Worm (Caenorhabditis elegans) whole organism, L4 larva: ENCODE data around the gene str-45.

ENCODE experiments used
- F10B5.3 ChIP-seq: sonication (generic microtip); optimal IDR thresholded peaks from 2 replicates; lab custom pipeline; 2016; ENCODE audit warnings: mild to moderate bottlenecking, missing genetic modification characterization, missing compliant biosample characterization
- F26F4.8 ChIP-seq: fragments of 200-800 bp; sonication (Bioruptor generic); conservative IDR thresholded peaks from 2 replicates; pipeline ENCODE4 v1.3.6; 2022; ENCODE audit warnings: missing genetic modification characterization, missing compliant biosample characterization
- F44E2.7 ChIP-seq: fragments of 200-800 bp; sonication (Bioruptor generic); IDR thresholded peaks from 2 replicates; pipeline ENCODE4 v2.1.2; 2022; ENCODE audit warnings: missing genetic modification characterization, missing compliant biosample characterization
- R02D3.7 ChIP-seq: fragments of 150-350 bp; sonication (generic microtip); optimal IDR thresholded peaks from 3 replicates; lab custom pipeline; 2014; ENCODE audit warnings: missing biosample characterization, missing genetic modification characterization
- T20F7.1 ChIP-seq: fragments of 200-800 bp; sonication (Bioruptor generic); optimal IDR thresholded peaks from 2 replicates; lab custom pipeline; 2018; ENCODE audit warnings: mild to moderate bottlenecking, missing genetic modification characterization, missing compliant biosample characterization
- Y105C5A.15 ChIP-seq: fragments of 200-800 bp; sonication (Bioruptor generic); IDR thresholded peaks from 2 replicates; pipeline ENCODE4 v1.3.6; 2022; ENCODE audit warnings: missing genetic modification characterization, missing compliant biosample characterization
- Y75B8A.6 ChIP-seq: fragments of 200-800 bp; sonication (Bioruptor generic); IDR thresholded peaks from 2 replicates; pipeline ENCODE4 v1.3.6; 2022; ENCODE audit warnings: missing genetic modification reagents, missing genetic modification characterization, missing compliant biosample characterization
- ZK546.5 ChIP-seq, 2 experiments: sonication (generic microtip); optimal IDR thresholded peaks; 2 replicates each; lab custom pipeline; 2017; ENCODE audit warnings: missing biosample characterization in 2 of 2, missing genetic modification characterization in 2 of 2
- aly-2 ChIP-seq: sonication (generic microtip); optimal IDR thresholded peaks from 2 replicates; lab custom pipeline; 2018; ENCODE audit warnings: missing biosample characterization, missing genetic modification characterization
- ceh-20 ChIP-seq: fragments of 200-800 bp; sonication (Bioruptor generic); IDR thresholded peaks from 2 replicates; pipeline ENCODE4 v1.3.6; 2022; ENCODE audit warnings: missing genetic modification reagents, missing genetic modification characterization, missing compliant biosample characterization
- ceh-28 ChIP-seq: fragments of 150-350 bp; optimal IDR thresholded peaks from 2 replicates; lab custom pipeline; 2014; ENCODE audit warnings: missing biosample characterization, missing genetic modification reagents, missing genetic modification characterization
- ceh-82 ChIP-seq: sonication (generic microtip); optimal IDR thresholded peaks from 2 replicates; lab custom pipeline; 2017; ENCODE audit warnings: missing biosample characterization, missing genetic modification characterization
- cey-2 ChIP-seq: sonication (generic microtip); optimal IDR thresholded peaks from 3 replicates; lab custom pipeline; 2017; ENCODE audit warnings: missing genetic modification characterization, mild to moderate bottlenecking, missing compliant biosample characterization, antibody characterized with exemption, borderline replicate concordance; ENCODE audit not compliant: insufficient read depth
- ctbp-1 ChIP-seq: fragments of 200-800 bp; sonication (Bioruptor generic); IDR thresholded peaks from 2 replicates; pipeline ENCODE4 v1.3.6; 2022; ENCODE audit warnings: missing genetic modification reagents, missing genetic modification characterization, missing compliant biosample characterization
- daf-16 ChIP-seq, 3 experiments: sonication (generic microtip); optimal IDR thresholded peaks; 2 replicates each; lab custom pipeline; 2016 to 2017; ENCODE audit warnings: missing genetic modification characterization in 3 of 3, missing genetic modification reagents in 3 of 3, mild to moderate bottlenecking in 2 of 3, missing compliant biosample characterization in 2 of 3, missing biosample characterization in 1 of 3, moderate library complexity in 1 of 3
- daf-19 ChIP-seq: fragments of 200-800 bp; sonication (Bioruptor generic); conservative IDR thresholded peaks from 2 replicates; pipeline ENCODE4 v1.3.6; 2022; ENCODE audit warnings: missing genetic modification characterization, missing compliant biosample characterization
- daf-8 ChIP-seq: fragments of 200-800 bp; sonication (Bioruptor generic); IDR thresholded peaks from 2 replicates; pipeline ENCODE4 v1.3.6; 2022; ENCODE audit warnings: missing genetic modification characterization, missing compliant biosample characterization
- dmd-8 ChIP-seq: fragments of 200-800 bp; sonication (Bioruptor generic); IDR thresholded peaks from 2 replicates; pipeline ENCODE4 v1.3.6; 2022; ENCODE audit warnings: missing genetic modification characterization, missing compliant biosample characterization
- dmd-9 ChIP-seq: fragments of 200-800 bp; sonication (Bioruptor generic); IDR thresholded peaks from 2 replicates; pipeline ENCODE4 v1.3.6; 2022; ENCODE audit warnings: missing genetic modification reagents, missing genetic modification characterization, missing compliant biosample characterization
- duxl-1 ChIP-seq: sonication (generic microtip); optimal IDR thresholded peaks from 2 replicates; lab custom pipeline; 2016; ENCODE audit warnings: mild to moderate bottlenecking, missing genetic modification characterization, moderate library complexity, missing compliant biosample characterization; ENCODE audit not compliant: poor library complexity
- fos-1 ChIP-seq: fragments of 150-350 bp; optimal IDR thresholded peaks from 2 replicates; lab custom pipeline; 2014; ENCODE audit warnings: missing biosample characterization, missing genetic modification characterization
- gei-8 ChIP-seq: fragments of 200-800 bp; sonication (Bioruptor generic); optimal IDR thresholded peaks from 2 replicates; lab custom pipeline; 2018; ENCODE audit warnings: mild to moderate bottlenecking, missing genetic modification characterization, missing compliant biosample characterization
- hlh-30 ChIP-seq: sonication (generic microtip); optimal IDR thresholded peaks from 2 replicates; lab custom pipeline; 2017; ENCODE audit warnings: antibody characterized with exemption, mild to moderate bottlenecking, missing genetic modification characterization, missing compliant biosample characterization; ENCODE audit not compliant: insufficient read depth
- lin-39 ChIP-seq: fragments of 150-350 bp; optimal IDR thresholded peaks from 2 replicates; lab custom pipeline; 2014; ENCODE audit warnings: missing biosample characterization, missing genetic modification reagents, missing genetic modification characterization
- madf-5 ChIP-seq, 2 experiments: fragments of 200-800 bp; sonication (Bioruptor generic); IDR thresholded peaks; 2 replicates each; pipeline ENCODE4 v1.3.6; 2022; ENCODE audit warnings: missing compliant biosample characterization in 2 of 2, missing genetic modification characterization in 2 of 2
- mdl-1 ChIP-seq, 2 experiments: fragments of 150-350 bp in 1 of 2; sonication (generic microtip) in 1 of 2; optimal IDR thresholded peaks; 2 replicates each; lab custom pipeline; 2014 to 2017; ENCODE audit warnings: missing biosample characterization in 2 of 2, missing genetic modification characterization in 2 of 2
- mdt-29 ChIP-seq: fragments of 200-800 bp; sonication (Bioruptor generic); IDR thresholded peaks from 2 replicates; pipeline ENCODE4 v1.3.6; 2022; ENCODE audit warnings: missing genetic modification reagents, missing genetic modification characterization, missing compliant biosample characterization
- mxl-2 ChIP-seq: fragments of 200-800 bp; sonication (Bioruptor generic); conservative IDR thresholded peaks from 2 replicates; pipeline ENCODE4 v1.3.6; 2022; ENCODE audit warnings: missing genetic modification reagents, missing genetic modification characterization, missing compliant biosample characterization
- mxl-3 ChIP-seq: fragments of 200-800 bp; sonication (Bioruptor generic); optimal IDR thresholded peaks from 2 replicates; lab custom pipeline; 2018; ENCODE audit warnings: mild to moderate bottlenecking, missing genetic modification characterization, missing compliant biosample characterization
- nhr-111 ChIP-seq: fragments of 200-800 bp; sonication (Bioruptor generic); optimal IDR thresholded peaks from 2 replicates; lab custom pipeline; 2018; ENCODE audit warnings: mild to moderate bottlenecking, missing genetic modification characterization, missing compliant biosample characterization
- nhr-237 ChIP-seq: sonication (generic microtip); optimal IDR thresholded peaks from 2 replicates; lab custom pipeline; 2017; ENCODE audit warnings: missing biosample characterization, missing genetic modification characterization
- nhr-25 ChIP-seq: sonication (generic microtip); optimal IDR thresholded peaks from 2 replicates; lab custom pipeline; 2017; ENCODE audit warnings: missing genetic modification characterization, mild to moderate bottlenecking, missing compliant biosample characterization, antibody characterized with exemption, moderate library complexity, borderline replicate concordance; ENCODE audit not compliant: insufficient read depth
- nhr-28 ChIP-seq: fragments of 150-350 bp; optimal IDR thresholded peaks from 2 replicates; lab custom pipeline; 2014; ENCODE audit warnings: missing biosample characterization, missing genetic modification characterization
- nhr-41 ChIP-seq: fragments of 200-800 bp; sonication (Bioruptor generic); IDR thresholded peaks from 2 replicates; pipeline ENCODE4 v1.3.6; 2022; ENCODE audit warnings: missing genetic modification reagents, missing genetic modification characterization, missing compliant biosample characterization
- nhr-42 ChIP-seq: fragments of 200-800 bp; sonication (Bioruptor generic); IDR thresholded peaks from 2 replicates; pipeline ENCODE4 v1.3.6; 2022; ENCODE audit warnings: missing genetic modification characterization, missing compliant biosample characterization
- nhr-6 ChIP-seq: fragments of 150-350 bp; optimal IDR thresholded peaks from 2 replicates; lab custom pipeline; 2014; ENCODE audit warnings: missing biosample characterization, missing genetic modification characterization
- nhr-77 ChIP-seq: fragments of 150-350 bp; optimal IDR thresholded peaks from 2 replicates; lab custom pipeline; 2014; ENCODE audit warnings: missing biosample characterization, missing genetic modification characterization
- pha-4 ChIP-seq, 2 experiments: fragments of 150-350 bp in 1 of 2; fragments of 200-800 bp in 1 of 2; sonication (Bioruptor generic) in 1 of 2; IDR thresholded peaks in 1 of 2; optimal IDR thresholded peaks in 1 of 2; 2 replicates each; pipeline versions ENCODE4 v1.3.6 to Lab custom; 2014 to 2022; ENCODE audit warnings: missing genetic modification characterization in 2 of 2, missing genetic modification reagents in 2 of 2, missing biosample characterization in 1 of 2, missing compliant biosample characterization in 1 of 2
- php-3 ChIP-seq: fragments of 200-800 bp; sonication (Bioruptor generic); IDR thresholded peaks from 2 replicates; pipeline ENCODE4 v1.3.6; 2022; ENCODE audit warnings: missing genetic modification reagents, missing genetic modification characterization, missing compliant biosample characterization
- rbr-2 ChIP-seq: sonication (generic microtip); optimal IDR thresholded peaks from 2 replicates; lab custom pipeline; 2016; ENCODE audit warnings: missing genotype, missing genetic modification characterization, missing compliant biosample characterization
- set-16 ChIP-seq: fragments of 200-800 bp; sonication (Bioruptor generic); IDR thresholded peaks from 2 replicates; pipeline ENCODE4 v1.3.6; 2022; ENCODE audit warnings: missing genetic modification reagents, missing genetic modification characterization, missing compliant biosample characterization
- snpc-1.2 ChIP-seq: fragments of 200-800 bp; sonication (Bioruptor generic); IDR thresholded peaks from 2 replicates; pipeline ENCODE4 v1.3.6; 2022; ENCODE audit warnings: missing genetic modification reagents, missing genetic modification characterization, missing compliant biosample characterization
- spr-1 ChIP-seq: sonication (generic microtip); optimal IDR thresholded peaks from 2 replicates; lab custom pipeline; 2016; ENCODE audit warnings: mild to moderate bottlenecking, missing genetic modification characterization, missing compliant biosample characterization
- spr-3 ChIP-seq: fragments of 200-800 bp; sonication (Bioruptor generic); optimal IDR thresholded peaks from 2 replicates; lab custom pipeline; 2018; ENCODE audit warnings: mild to moderate bottlenecking, missing genetic modification characterization, missing compliant biosample characterization
- tra-1 ChIP-seq: fragments of 200-800 bp; sonication (Bioruptor generic); IDR thresholded peaks from 2 replicates; pipeline ENCODE4 v1.3.6; 2022; ENCODE audit warnings: missing genetic modification reagents, missing genetic modification characterization, missing compliant biosample characterization
- unc-39 ChIP-seq: sonication (generic microtip); optimal IDR thresholded peaks from 2 replicates; lab custom pipeline; 2017; ENCODE audit warnings: missing biosample characterization, missing genetic modification characterization
- vab-7 ChIP-seq: fragments of 200-800 bp; sonication (Bioruptor generic); IDR thresholded peaks from 2 replicates; pipeline ENCODE4 v1.3.6; 2022; ENCODE audit warnings: missing genetic modification reagents, missing genetic modification characterization, missing compliant biosample characterization
- zip-11 ChIP-seq: fragments of 200-800 bp; sonication (Bioruptor generic); IDR thresholded peaks from 2 replicates; pipeline ENCODE4 v1.3.6; 2022; ENCODE audit warnings: missing genetic modification characterization, missing compliant biosample characterization

str-45 gene

DNA sequence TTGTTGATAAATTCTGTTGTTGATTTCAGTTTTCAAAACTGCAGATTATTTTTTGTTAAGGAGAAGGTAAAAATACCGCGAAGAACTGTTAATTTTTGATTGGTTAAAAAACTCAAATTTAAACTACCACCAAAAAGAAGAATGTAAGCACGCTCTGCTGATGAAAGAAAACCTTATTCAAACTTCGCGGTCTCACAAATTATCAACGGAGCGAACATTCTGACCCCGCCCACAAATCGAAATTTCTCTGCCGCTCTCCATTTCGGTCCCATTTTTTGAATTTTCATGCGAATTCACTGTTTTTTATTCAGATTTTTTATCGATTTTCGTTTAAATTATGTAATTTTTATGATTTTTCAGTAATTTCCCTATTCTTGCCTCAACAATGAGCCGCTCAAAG is 30.8 kb downstream of the str-45 start, which contains the start of gene cyn-3 (continued):
- TF ChIP-seq hlh-30 (tag; lab: Kevin White, UChicago), result peak; percentile 79

ce11 chrV:15190903-15191302 is 32.1 kb downstream of the str-45 start, which contains the start of gene Y75B12B.11:
Y75B12B.11 (plus strand) TSS chrV:15191296.
- peak; percentile 99 for TF ChIP-seq dmd-8
- peak; percentile 99 for TF ChIP-seq F26F4.8 (GFP tag; lab: Robert Waterston, UW)
- TF ChIP-seq ctbp-1, result peak; percentile 93
- TF ChIP-seq Y75B8A.6 (GFP tag; lab: Robert Waterston, UW), result peak; percentile 83; the same call in 1 of the 2 replicates
- peak; percentile 92 for TF ChIP-seq nhr-41 (GFP tag; lab: Robert Waterston, UW)
- TF ChIP-seq duxl-1, result peak; percentile 84
- TF ChIP-seq ceh-82, result no peak
- TF ChIP-seq R02D3.7 (tag; lab: Kevin White, UChicago), result no peak
- no peak for TF ChIP-seq ceh-28 (tag; lab: Kevin White, UChicago)
- TF ChIP-seq dmd-9, result peak; percentile 87
- TF ChIP-seq mxl-2 (GFP tag; lab: Robert Waterston, UW), result peak; percentile 90
- peak; percentile 98 for TF ChIP-seq F44E2.7 (GFP tag; lab: Robert Waterston, UW)
- peak; percentile 91 for TF ChIP-seq daf-8
- no peak for TF ChIP-seq mdl-1 (tag; optimal IDR thresholded peaks at IDR 0.05; lab: Kevin White, UChicago)
- TF ChIP-seq fos-1 (tag; lab: Kevin White, UChicago), result no peak
- peak; percentile 58 for TF ChIP-seq nhr-77 (tag; lab: Kevin White, UChicago)
- TF ChIP-seq nhr-28 (tag; lab: Kevin White, UChicago), result peak; percentile 23
- peak; percentile 91 for TF ChIP-seq nhr-42 (GFP tag; lab: Robert Waterston, UW)
- no peak for TF ChIP-seq ZK546.5 (tag; optimal IDR thresholded peaks at IDR 0.05; lab: Kevin White, UChicago)
- peak; percentile 88 for TF ChIP-seq zip-11
- TF ChIP-seq mxl-3 (GFP tag; lab: Kevin White, UChicago), result peak; percentile 81
- no peak for TF ChIP-seq cey-2
- peak; percentile 90 for TF ChIP-seq daf-19 (GFP tag; lab: Robert Waterston, UW)
- peak; percentile 95 for TF ChIP-seq spr-1 (tag; lab: Kevin White, UChicago)
- peak; percentile 97 for TF ChIP-seq gei-8
- peak; percentile 94 for TF ChIP-seq Y105C5A.15
- TF ChIP-seq mdt-29 (GFP tag; lab: Robert Waterston, UW), result peak; percentile 79
- peak; percentile 45 for TF ChIP-seq nhr-25 (tag; lab: Kevin White, UChicago)
- peak; percentile 97 for TF ChIP-seq pha-4 (GFP tag; IDR thresholded peaks at IDR 0.05; lab: Robert Waterston, UW)
- no peak for TF ChIP-seq pha-4 (tag; optimal IDR thresholded peaks at IDR 0.05; lab: Kevin White, UChicago)
- TF ChIP-seq daf-16 (GFP tag; optimal IDR thresholded peaks at IDR 0.05; lab: Kevin White, UChicago), result peak; percentile 88 to 98
- TF ChIP-seq daf-16 (tag; optimal IDR thresholded peaks at IDR 0.05; lab: Kevin White, UChicago), result peak; percentile 84
- TF ChIP-seq unc-39 (tag; lab: Kevin White, UChicago), result no peak
- TF ChIP-seq php-3 (GFP tag; lab: Robert Waterston, UW), result peak; percentile 93
- no peak for TF ChIP-seq lin-39 (tag; lab: Kevin White, UChicago)
- TF ChIP-seq nhr-237 (tag; lab: Kevin White, UChicago), result no peak
- TF ChIP-seq spr-3 (GFP tag; lab: Kevin White, UChicago), result peak; percentile 93
- TF ChIP-seq nhr-111 (GFP tag; lab: Kevin White, UChicago), result peak; percentile 98
- TF ChIP-seq T20F7.1, result peak; percentile 77
- peak; percentile 95 for TF ChIP-seq tra-1 (GFP tag; lab: Robert Waterston, UW)
- peak; percentile 85 for TF ChIP-seq F10B5.3 (tag; lab: Kevin White, UChicago)
- peak; percentile 94 for TF ChIP-seq snpc-1.2
- TF ChIP-seq aly-2 (tag; lab: Kevin White, UChicago), result peak; percentile 92
- peak; percentile 80 for TF ChIP-seq rbr-2 (tag; lab: Kevin White, UChicago)
- peak; percentile 89 for TF ChIP-seq ceh-20
- TF ChIP-seq madf-5 (GFP tag; IDR thresholded peaks at IDR 0.05; lab: Robert Waterston, UW), result peak; percentile 88 to 90
- TF ChIP-seq nhr-6 (tag; lab: Kevin White, UChicago), result peak; percentile 96
- TF ChIP-seq set-16 (GFP tag; lab: Robert Waterston, UW), result peak; percentile 85
- TF ChIP-seq vab-7 (GFP tag; lab: Robert Waterston, UW), result peak; percentile 98
